Fruit fly (Drosophila melanogaster) whole organism, adult: Measurements from ENCODE around the gene ND-15.

Source experiments
- CG11617 ChIP-seq: fragments of 200-800 bp; sonication (Bioruptor generic); optimal IDR thresholded peaks from 2 replicates; lab custom pipeline; 2017; ENCODE audit warnings: mild to moderate bottlenecking, missing biosample characterization, missing genetic modification reagents, missing genetic modification characterization
- CG12768 ChIP-seq: fragments of 200-800 bp; sonication (Bioruptor generic); optimal IDR thresholded peaks from 2 replicates; lab custom pipeline; 2017; ENCODE audit warnings: missing biosample characterization, missing genetic modification characterization, mild to moderate bottlenecking, moderate library complexity, missing genetic modification reagents
- CG14711 ChIP-seq: fragments of 200-800 bp; sonication (Bioruptor generic); optimal IDR thresholded peaks from 2 replicates; lab custom pipeline; 2018; ENCODE audit warnings: missing biosample characterization, mild to moderate bottlenecking, missing genetic modification characterization, moderate library complexity
- CG1620 ChIP-seq: fragments of 200-800 bp; sonication (Bioruptor generic); optimal IDR thresholded peaks from 2 replicates; lab custom pipeline; 2016; ENCODE audit warnings: missing biosample characterization, missing genetic modification characterization
- CG33017 ChIP-seq: fragments of 200-800 bp; sonication (Bioruptor generic); optimal IDR thresholded peaks from 2 replicates; lab custom pipeline; 2018; ENCODE audit warnings: missing biosample characterization, mild to moderate bottlenecking, missing genetic modification characterization, moderate library complexity
- CG5204 ChIP-seq: fragments of 200-800 bp; sonication (Bioruptor generic); optimal IDR thresholded peaks from 2 replicates; lab custom pipeline; 2016; ENCODE audit warnings: missing biosample characterization, missing genetic modification characterization
- CG7045 ChIP-seq: fragments of 200-800 bp; sonication (Bioruptor generic); optimal IDR thresholded peaks from 2 replicates; lab custom pipeline; 2017; ENCODE audit warnings: missing biosample characterization, mild to moderate bottlenecking, missing genetic modification characterization
- CG7101 ChIP-seq: fragments of 200-800 bp; sonication (Bioruptor generic); optimal IDR thresholded peaks from 2 replicates; lab custom pipeline; 2018; ENCODE audit warnings: missing biosample characterization, mild to moderate bottlenecking, missing genetic modification characterization, moderate library complexity
- Clk ChIP-seq: fragments of 200-800 bp; sonication (Bioruptor generic); optimal IDR thresholded peaks from 2 replicates; lab custom pipeline; 2017; ENCODE audit warnings: missing biosample characterization, missing genetic modification characterization
- Crg-1 ChIP-seq: fragments of 200-800 bp; sonication (Bioruptor generic); optimal IDR thresholded peaks from 2 replicates; lab custom pipeline; 2016; ENCODE audit warnings: missing biosample characterization, missing genetic modification characterization
- Hr96 ChIP-seq: fragments of 200-800 bp; sonication (Bioruptor generic); optimal IDR thresholded peaks from 2 replicates; lab custom pipeline; 2016; ENCODE audit warnings: missing biosample characterization, missing genetic modification characterization
- Mnt ChIP-seq: fragments of 200-800 bp; sonication (Bioruptor generic); optimal IDR thresholded peaks from 2 replicates; lab custom pipeline; 2016; ENCODE audit warnings: missing biosample characterization, mild to moderate bottlenecking, missing genetic modification characterization
- bab1 ChIP-seq: fragments of 200-800 bp; sonication (Bioruptor generic); optimal IDR thresholded peaks from 3 replicates; lab custom pipeline; 2019; ENCODE audit warnings: missing biosample characterization, mild to moderate bottlenecking, missing genetic modification characterization, moderate library complexity
- cic ChIP-seq: fragments of 200-800 bp; sonication (Bioruptor generic); optimal IDR thresholded peaks from 2 replicates; lab custom pipeline; 2017; ENCODE audit warnings: missing biosample characterization, mild to moderate bottlenecking, missing genetic modification characterization, moderate library complexity
- cnc ChIP-seq, 2 experiments: fragments of >200 bp; optimal IDR thresholded peaks; 2 replicates each; lab custom pipeline; 2017
- kay ChIP-seq: fragments of 200-800 bp; sonication (Bioruptor generic); peaks from one replicate; lab custom pipeline; 2016; ENCODE audit warnings: missing biosample characterization, missing genetic modification characterization, borderline replicate concordance
- ovo ChIP-seq: fragments of 200-800 bp; sonication (Bioruptor generic); optimal IDR thresholded peaks from 2 replicates; lab custom pipeline; 2016; ENCODE audit warnings: missing biosample characterization, missing genetic modification characterization
- pad ChIP-seq: fragments of 200-800 bp; sonication (Bioruptor generic); optimal IDR thresholded peaks from 3 replicates; lab custom pipeline; 2017; ENCODE audit warnings: missing biosample characterization, missing genetic modification characterization, mild to moderate bottlenecking, moderate library complexity, missing genetic modification reagents
- tj ChIP-seq: fragments of 200-800 bp; sonication (Bioruptor generic); optimal IDR thresholded peaks from 3 replicates; lab custom pipeline; 2017; ENCODE audit warnings: missing biosample characterization, mild to moderate bottlenecking, missing genetic modification characterization, moderate library complexity
- toe ChIP-seq: fragments of 200-800 bp; sonication (Bioruptor generic); optimal IDR thresholded peaks from 2 replicates; lab custom pipeline; 2016; ENCODE audit warnings: missing biosample characterization, missing genetic modification characterization

The ND-15 gene

DNA sequence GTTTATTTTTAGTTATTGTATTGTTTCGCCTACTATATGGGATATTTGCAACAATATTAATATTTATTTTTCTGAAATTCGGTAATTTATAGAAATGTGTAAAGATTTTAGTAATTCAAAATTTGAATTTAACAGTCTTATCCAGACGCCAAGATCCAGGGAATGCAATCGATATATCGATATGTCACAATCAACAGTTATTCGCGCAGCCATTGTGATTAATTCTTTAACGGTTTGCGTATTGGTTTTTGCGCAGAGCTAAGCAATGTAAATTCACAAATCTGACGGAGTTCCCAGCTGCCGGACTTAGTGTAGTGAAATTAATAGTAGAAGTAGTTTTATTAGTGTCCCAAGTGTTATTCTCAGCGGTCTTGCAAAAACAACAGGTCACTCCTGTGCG is at the start of gene ND-15:
Gene ND-15, plus strand, starts transcription at position 298 of the 400 bp plus-strand sequence.
- TF ChIP-seq CG14711 (tag; lab: Kevin White, UChicago) (no peak), toe (GFP tag; lab: Kevin White, UChicago) (no peak), Mnt (GFP tag; lab: Kevin White, UChicago) (no peak), tj (GFP tag; lab: Kevin White, UChicago) (peak; percentile 21), cic (GFP tag; lab: Kevin White, UChicago) (no peak), ovo (peak; percentile 88), kay (GFP tag; lab: Kevin White, UChicago) (peak; percentile 11), CG5204 (GFP tag; lab: Kevin White, UChicago) (no peak), cnc (optimal IDR thresholded peaks at IDR 0.05; lab: Kevin White, UChicago) (no peak), bab1 (peak; percentile 72), Hr96 (GFP tag; lab: Kevin White, UChicago) (no peak)

dm6 chr2L:65354-65949 is 49.1 kb upstream of the ND-15 start, which contains the start of gene Cda5:
Gene Cda5, minus strand, starts transcription at chr2L:65404.
- TF ChIP-seq pad (GFP tag; lab: Kevin White, UChicago): no peak
- no peak for TF ChIP-seq CG33017 (tag; lab: Kevin White, UChicago)
- no peak for TF ChIP-seq CG11617 (GFP tag; lab: Kevin White, UChicago)
- no peak for TF ChIP-seq kay (GFP tag; lab: Kevin White, UChicago)
- no peak for TF ChIP-seq ovo
- TF ChIP-seq CG1620: no peak
- TF ChIP-seq CG7101 (tag; lab: Kevin White, UChicago): no peak
- no peak for TF ChIP-seq cnc (optimal IDR thresholded peaks at IDR 0.05; lab: Kevin White, UChicago)
- TF ChIP-seq Crg-1 (GFP tag; lab: Kevin White, UChicago): no peak

- TF ChIP-seq ovo: peak; percentile 19
- TF ChIP-seq kay (GFP tag; lab: Kevin White, UChicago): peak; percentile 37
- no peak for TF ChIP-seq CG5204 (GFP tag; lab: Kevin White, UChicago)
- TF ChIP-seq CG33017 (tag; lab: Kevin White, UChicago): no peak
- TF ChIP-seq cic (GFP tag; lab: Kevin White, UChicago): peak; percentile 71
- TF ChIP-seq CG7101 (tag; lab: Kevin White, UChicago): peak; percentile 22
- TF ChIP-seq tj (GFP tag; lab: Kevin White, UChicago): peak; percentile 70
- peak; percentile 30 for TF ChIP-seq Mnt (GFP tag; lab: Kevin White, UChicago)
- TF ChIP-seq CG7045: peak; percentile 29
- no peak for TF ChIP-seq Crg-1 (GFP tag; lab: Kevin White, UChicago)
- no peak for TF ChIP-seq Clk (GFP tag; lab: Kevin White, UChicago)
- peak; percentile 44 for TF ChIP-seq pad (GFP tag; lab: Kevin White, UChicago)
- peak; percentile 19 for TF ChIP-seq CG1620
- TF ChIP-seq bab1: no peak
- peak; percentile 37 for TF ChIP-seq CG12768 (GFP tag; lab: Kevin White, UChicago)
- peak; percentile 68 for TF ChIP-seq CG11617 (GFP tag; lab: Kevin White, UChicago)
These were observed 47.9 kb upstream of the ND-15 start, which contains the start of gene dbr for dm6 chr2L:66369-67278. Gene dbr, plus strand, starts transcription at chr2L:66482.

DNA sequence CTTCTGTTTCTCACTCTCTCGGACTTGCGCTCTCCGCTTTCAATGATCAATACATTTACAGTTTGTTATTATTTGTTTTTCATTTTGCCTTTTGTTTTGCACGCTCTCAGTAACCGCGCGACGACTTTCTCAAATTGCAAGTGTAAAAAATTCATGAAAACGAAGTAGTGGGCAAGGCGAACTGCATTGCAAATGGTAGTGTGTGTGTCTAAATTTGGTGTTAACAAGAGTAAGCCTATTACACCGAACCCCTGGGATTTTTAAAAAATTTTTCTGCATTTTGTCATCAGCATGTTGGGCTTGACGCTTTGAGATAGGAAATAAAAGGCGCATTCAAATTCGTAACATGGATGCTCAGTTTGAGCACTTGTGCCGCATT is 47.3 kb upstream of the ND-15 start:
- TF ChIP-seq CG14711 (tag; lab: Kevin White, UChicago) (no peak), cic (GFP tag; lab: Kevin White, UChicago) (peak; percentile 11), kay (GFP tag; lab: Kevin White, UChicago) (peak; percentile 45), Mnt (GFP tag; lab: Kevin White, UChicago) (no peak), pad (GFP tag; lab: Kevin White, UChicago) (no peak), cnc (optimal IDR thresholded peaks at IDR 0.05; lab: Kevin White, UChicago) (no peak), CG33017 (tag; lab: Kevin White, UChicago) (no peak)

dm6 chr2L:69560-69959 is 45.0 kb upstream of the ND-15 start:
- TF ChIP-seq ovo (no peak), Mnt (GFP tag; lab: Kevin White, UChicago) (no peak), Clk (GFP tag; lab: Kevin White, UChicago) (no peak), Crg-1 (GFP tag; lab: Kevin White, UChicago) (no peak), kay (GFP tag; lab: Kevin White, UChicago) (peak; percentile 46), pad (GFP tag; lab: Kevin White, UChicago) (no peak)

DNA sequence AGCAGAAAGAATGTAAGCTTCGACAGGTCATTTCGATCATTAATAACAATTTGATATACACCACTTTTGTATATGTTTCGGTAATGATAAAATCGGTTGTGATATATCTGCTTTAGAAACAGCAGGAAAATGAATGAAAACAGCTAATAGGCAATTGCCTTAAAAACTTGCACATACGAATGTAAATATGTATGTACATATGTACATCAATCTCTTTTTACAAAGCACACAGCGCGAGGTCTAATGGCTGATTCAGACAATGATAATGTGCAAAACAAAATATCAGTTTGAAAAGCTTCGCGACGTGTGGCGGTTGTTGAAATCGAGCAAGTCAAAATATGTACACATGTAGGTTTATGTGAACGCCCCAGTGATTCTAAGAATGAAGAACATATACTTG is 43.1 kb upstream of the ND-15 start, which contains the start of gene galectin:
Gene galectin, plus strand, starts transcription at position 301 of the 400 bp plus-strand sequence.
- peak; percentile 9 for TF ChIP-seq cic (GFP tag; lab: Kevin White, UChicago)
- no peak for TF ChIP-seq CG14711 (tag; lab: Kevin White, UChicago)
- TF ChIP-seq Hr96 (GFP tag; lab: Kevin White, UChicago): no peak
- TF ChIP-seq bab1: no peak
- no peak for TF ChIP-seq ovo
- no peak for TF ChIP-seq CG7101 (tag; lab: Kevin White, UChicago)
- no peak for TF ChIP-seq pad (GFP tag; lab: Kevin White, UChicago)
- peak; percentile 86 for TF ChIP-seq kay (GFP tag; lab: Kevin White, UChicago)
